Worm (Caenorhabditis elegans) whole organism, L1 larva: ENCODE data around the gene T11G6.3.

Source experiments
- C04F5.9 ChIP-seq: sonication (generic microtip); optimal IDR thresholded peaks from 2 replicates; lab custom pipeline; 2016; ENCODE audit warnings: missing genetic modification characterization, missing compliant biosample characterization
- C34B4.2 ChIP-seq: sonication (generic microtip); optimal IDR thresholded peaks from 2 replicates; lab custom pipeline; 2017; ENCODE audit warnings: mild to moderate bottlenecking, missing genetic modification characterization, missing compliant biosample characterization
- Y116A8C.19 ChIP-seq: sonication (generic microtip); optimal IDR thresholded peaks from 2 replicates; lab custom pipeline; 2016; ENCODE audit warnings: missing compliant biosample characterization, missing genetic modification characterization, borderline replicate concordance
- aha-1 ChIP-seq: fragments of 150-350 bp; optimal IDR thresholded peaks from 2 replicates; lab custom pipeline; 2014; ENCODE audit warnings: missing biosample characterization, missing genetic modification characterization
- aly-2 ChIP-seq: fragments of 150-350 bp; optimal IDR thresholded peaks from 2 replicates; lab custom pipeline; 2014; ENCODE audit warnings: missing biosample characterization, missing genetic modification characterization
- ama-1 ChIP-seq: fragments of 150-350 bp; optimal IDR thresholded peaks from 2 replicates; lab custom pipeline; 2014
- blmp-1 ChIP-seq: fragments of 150-350 bp; optimal IDR thresholded peaks from 2 replicates; lab custom pipeline; 2014; ENCODE audit warnings: missing biosample characterization, missing genetic modification characterization
- ceh-63 ChIP-seq: fragments of 200-800 bp; sonication (Bioruptor generic); optimal IDR thresholded peaks from 2 replicates; lab custom pipeline; 2018; ENCODE audit warnings: mild to moderate bottlenecking, missing genetic modification characterization, missing compliant biosample characterization
- ceh-8 ChIP-seq: fragments of 200-800 bp; sonication (Bioruptor generic); optimal IDR thresholded peaks from 2 replicates; lab custom pipeline; 2018; ENCODE audit warnings: mild to moderate bottlenecking, missing genetic modification characterization, moderate library complexity, missing compliant biosample characterization
- ceh-82 ChIP-seq, 3 experiments: fragments of 150-350 bp in 1 of 3; sonication (generic microtip) in 2 of 3; optimal IDR thresholded peaks; 2 replicates each; lab custom pipeline; 2014 to 2017; ENCODE audit warnings: missing biosample characterization in 3 of 3, missing genetic modification characterization in 3 of 3
- ceh-88 ChIP-seq: fragments of 200-800 bp; sonication (Bioruptor generic); IDR thresholded peaks from 2 replicates; pipeline ENCODE4 v1.3.6; 2022; ENCODE audit warnings: missing genetic modification characterization, missing compliant biosample characterization
- dpl-1 ChIP-seq, 3 experiments: fragments of 150-350 bp in 2 of 3; sonication (generic microtip) in 1 of 3; optimal IDR thresholded peaks; 2 replicates each; lab custom pipeline; 2014 to 2017; ENCODE audit warnings: missing biosample characterization in 3 of 3, missing genetic modification characterization in 3 of 3, missing genetic modification reagents in 3 of 3
- efl-1 ChIP-seq, 4 experiments: fragments of 150-350 bp; optimal IDR thresholded peaks in 3 of 4; peaks in 1 of 4; 1 replicate in 1 of 4; 2 replicates in 3 of 4; lab custom pipeline; 2014; ENCODE audit warnings: missing biosample characterization in 2 of 4, missing genetic modification characterization in 2 of 4, missing genetic modification reagents in 2 of 4
- efl-3 ChIP-seq: fragments of 200-800 bp; sonication (Bioruptor generic); optimal IDR thresholded peaks from 2 replicates; lab custom pipeline; 2018; ENCODE audit warnings: mild to moderate bottlenecking, missing genetic modification characterization, missing compliant biosample characterization
- egl-27 ChIP-seq, 2 experiments: fragments of 150-350 bp in 1 of 2; sonication (generic microtip); optimal IDR thresholded peaks; 3 replicates each; lab custom pipeline; 2017 to 2018; ENCODE audit warnings: missing biosample characterization in 2 of 2, missing genetic modification characterization in 2 of 2, missing genetic modification reagents in 2 of 2
- elt-2 ChIP-seq: sonication (generic microtip); optimal IDR thresholded peaks from 2 replicates; lab custom pipeline; 2016; ENCODE audit warnings: missing genetic modification characterization, mild to moderate bottlenecking, inconsistent platforms, missing compliant biosample characterization, missing genetic modification reagents
- ets-5 ChIP-seq: fragments of 200-800 bp; sonication (Bioruptor generic); IDR thresholded peaks from 2 replicates; pipeline ENCODE4 v1.3.6; 2022; ENCODE audit warnings: missing genetic modification characterization, missing compliant biosample characterization
- fkh-10 ChIP-seq: sonication (generic microtip); optimal IDR thresholded peaks from 2 replicates; lab custom pipeline; 2017; ENCODE audit warnings: missing biosample characterization, missing genetic modification reagents, missing genetic modification characterization
- fkh-4 ChIP-seq: sonication (generic microtip); optimal IDR thresholded peaks from 2 replicates; lab custom pipeline; 2016; ENCODE audit warnings: missing compliant biosample characterization, missing genetic modification characterization, borderline replicate concordance
- fos-1 ChIP-seq: fragments of 150-350 bp; optimal IDR thresholded peaks from 2 replicates; lab custom pipeline; 2014; ENCODE audit warnings: missing biosample characterization, missing genetic modification characterization
- hlh-4 ChIP-seq: sonication (generic microtip); optimal IDR thresholded peaks from 2 replicates; lab custom pipeline; 2016; ENCODE audit warnings: mild to moderate bottlenecking, missing genetic modification characterization, missing compliant biosample characterization
- hpl-2 ChIP-seq: fragments of 150-350 bp; optimal IDR thresholded peaks from 2 replicates; lab custom pipeline; 2014; ENCODE audit warnings: missing biosample characterization, missing genetic modification reagents, missing genetic modification characterization
- isw-1 ChIP-seq: fragments of 200-800 bp; sonication (Bioruptor generic); IDR thresholded peaks from 2 replicates; pipeline ENCODE4 v1.3.6; 2022; ENCODE audit warnings: missing genetic modification characterization, missing compliant biosample characterization
- lin-13 ChIP-seq: fragments of 150-350 bp; optimal IDR thresholded peaks from 2 replicates; lab custom pipeline; 2014; ENCODE audit warnings: missing biosample characterization, missing genetic modification reagents, missing genetic modification characterization
- lin-14 ChIP-seq: fragments of 200-800 bp; sonication (Bioruptor generic); optimal IDR thresholded peaks from 2 replicates; lab custom pipeline; 2018; ENCODE audit warnings: mild to moderate bottlenecking, missing genetic modification characterization, moderate library complexity, missing compliant biosample characterization
- lin-15B ChIP-seq: fragments of 150-350 bp; sonication (generic microtip); optimal IDR thresholded peaks from 3 replicates; lab custom pipeline; 2014; ENCODE audit warnings: missing biosample characterization, missing genetic modification characterization
- lin-35 ChIP-seq, 2 experiments: fragments of 150-350 bp; optimal IDR thresholded peaks; 2 replicates each; lab custom pipeline; 2014; ENCODE audit warnings: missing biosample characterization in 2 of 2, missing genetic modification characterization in 2 of 2, missing genetic modification reagents in 2 of 2
- lir-3 ChIP-seq: sonication (generic microtip); optimal IDR thresholded peaks from 2 replicates; lab custom pipeline; 2016; ENCODE audit warnings: mild to moderate bottlenecking, missing genetic modification characterization, moderate library complexity, missing compliant biosample characterization; ENCODE audit not compliant: poor library complexity
- lsy-2 ChIP-seq, 2 experiments: fragments of 150-350 bp; optimal IDR thresholded peaks; 2 replicates each; lab custom pipeline; 2014; ENCODE audit warnings: missing biosample characterization in 2 of 2, missing genetic modification characterization in 2 of 2
- mab-9 ChIP-seq: fragments of 200-800 bp; sonication (Bioruptor generic); IDR thresholded peaks from 2 replicates; pipeline ENCODE4 v1.3.6; 2022; ENCODE audit warnings: missing genetic modification reagents, missing genetic modification characterization, missing compliant biosample characterization
- nhr-19 ChIP-seq: fragments of 200-800 bp; sonication (Bioruptor generic); conservative IDR thresholded peaks from 2 replicates; pipeline ENCODE4 v1.3.6; 2022; ENCODE audit warnings: missing genetic modification characterization, missing compliant biosample characterization
- nhr-20 ChIP-seq: sonication (generic microtip); optimal IDR thresholded peaks from 2 replicates; lab custom pipeline; 2016; ENCODE audit warnings: mild to moderate bottlenecking, missing genetic modification characterization, missing compliant biosample characterization
- nhr-47 ChIP-seq: sonication (generic microtip); optimal IDR thresholded peaks from 2 replicates; lab custom pipeline; 2016; ENCODE audit warnings: mild to moderate bottlenecking, missing genetic modification characterization, moderate library complexity, missing compliant biosample characterization
- nhr-77 ChIP-seq: fragments of 150-350 bp; optimal IDR thresholded peaks from 2 replicates; lab custom pipeline; 2014; ENCODE audit warnings: missing biosample characterization, missing genetic modification characterization
- nhr-84 ChIP-seq: sonication (generic microtip); optimal IDR thresholded peaks from 2 replicates; lab custom pipeline; 2017; ENCODE audit warnings: missing biosample characterization, missing genetic modification characterization
- nhr-85 ChIP-seq: sonication (generic microtip); peaks from one replicate; lab custom pipeline; 2016; ENCODE audit warnings: missing genetic modification characterization, inconsistent platforms, missing compliant biosample characterization
- nhr-90 ChIP-seq: sonication (generic microtip); optimal IDR thresholded peaks from 2 replicates; lab custom pipeline; 2016; ENCODE audit warnings: mild to moderate bottlenecking, missing genetic modification characterization, missing compliant biosample characterization; ENCODE audit not compliant: poor library complexity
- pag-3 ChIP-seq: sonication (generic microtip); optimal IDR thresholded peaks from 2 replicates; lab custom pipeline; 2017; ENCODE audit warnings: missing genetic modification characterization, mild to moderate bottlenecking, missing compliant biosample characterization, antibody characterized with exemption, borderline replicate concordance; ENCODE audit not compliant: insufficient read depth
- pqm-1 ChIP-seq: sonication (generic microtip); optimal IDR thresholded peaks from 3 replicates; lab custom pipeline; 2017; ENCODE audit warnings: missing biosample characterization, missing genetic modification characterization
- rnt-1 ChIP-seq: sonication (generic microtip); optimal IDR thresholded peaks from 2 replicates; lab custom pipeline; 2016; ENCODE audit warnings: mild to moderate bottlenecking, missing genetic modification characterization, moderate library complexity, missing compliant biosample characterization
- snu-23 ChIP-seq: sonication (generic microtip); optimal IDR thresholded peaks from 2 replicates; lab custom pipeline; 2016; ENCODE audit warnings: missing genetic modification characterization, missing compliant biosample characterization
- sptf-1 ChIP-seq: fragments of 150-350 bp; optimal IDR thresholded peaks from 2 replicates; lab custom pipeline; 2014; ENCODE audit warnings: missing biosample characterization, missing genetic modification characterization
- tlp-1 ChIP-seq: fragments of 150-350 bp; optimal IDR thresholded peaks from 2 replicates; lab custom pipeline; 2014; ENCODE audit warnings: missing biosample characterization, missing genetic modification characterization
- unc-130 ChIP-seq: fragments of 150-350 bp; optimal IDR thresholded peaks from 2 replicates; lab custom pipeline; 2017; ENCODE audit warnings: missing biosample characterization, missing genetic modification characterization, inconsistent platforms
- unc-86 ChIP-seq: sonication (generic microtip); optimal IDR thresholded peaks from 2 replicates; lab custom pipeline; 2016; ENCODE audit warnings: missing genetic modification characterization, missing compliant biosample characterization
- unc-98 ChIP-seq: fragments of 200-800 bp; sonication (Bioruptor generic); IDR thresholded peaks from 2 replicates; pipeline ENCODE4 v1.3.6; 2022; ENCODE audit warnings: missing genetic modification characterization, missing compliant biosample characterization
- vab-15 ChIP-seq: sonication (generic microtip); optimal IDR thresholded peaks from 2 replicates; lab custom pipeline; 2017; ENCODE audit warnings: missing genotype, mild to moderate bottlenecking, missing genetic modification characterization, missing compliant biosample characterization
- xbp-1 ChIP-seq: sonication (generic microtip); optimal IDR thresholded peaks from 2 replicates; lab custom pipeline; 2016; ENCODE audit warnings: missing genetic modification characterization, missing compliant biosample characterization
- zag-1 ChIP-seq: fragments of 150-350 bp; optimal IDR thresholded peaks from 2 replicates; lab custom pipeline; 2014; ENCODE audit warnings: missing biosample characterization, missing genetic modification characterization
- ztf-4 ChIP-seq: fragments of 150-350 bp; optimal IDR thresholded peaks from 2 replicates; lab custom pipeline; 2014; ENCODE audit warnings: missing biosample characterization, missing genetic modification characterization

The T11G6.3 gene

ce11 chrIV:10854042-10854441 lies 995 bp downstream of the T11G6.3 start:
- TF ChIP-seq lin-15B (tag; lab: Kevin White, UChicago) (no peak), efl-1 (optimal IDR thresholded peaks at IDR 0.05; lab: Kevin White, UChicago) (no peak), efl-1 (GFP tag; optimal IDR thresholded peaks at IDR 0.05 in 1 of 2; lab: Kevin White, UChicago) (peak in 1 of 2 experiments; percentile 69)

ce11 chrIV:10852403-10852802 lies 2.6 kb downstream of the T11G6.3 start:
- TF ChIP-seq rnt-1 (tag; lab: Kevin White, UChicago) (no peak), isw-1 (GFP tag; lab: Robert Waterston, UW) (no peak), efl-1 (optimal IDR thresholded peaks at IDR 0.05; lab: Kevin White, UChicago) (peak in 1 of 2 experiments; percentile 12), efl-1 (GFP tag; optimal IDR thresholded peaks at IDR 0.05 in 1 of 2; lab: Kevin White, UChicago) (no peak), ceh-88 (GFP tag; lab: Robert Waterston, UW) (no peak), C04F5.9 (tag; lab: Kevin White, UChicago) (no peak), vab-15 (tag; lab: Kevin White, UChicago) (no peak), aly-2 (tag; lab: Kevin White, UChicago) (no peak), ets-5 (GFP tag; lab: Robert Waterston, UW) (no peak), xbp-1 (no peak), ceh-8 (no peak), lsy-2 (tag; optimal IDR thresholded peaks at IDR 0.05; lab: Kevin White, UChicago) (peak in 1 of 2 experiments; percentile 9), tlp-1 (tag; lab: Kevin White, UChicago) (no peak), lir-3 (no peak), hlh-4 (no peak), Y116A8C.19 (tag; lab: Kevin White, UChicago) (no peak), aha-1 (tag; lab: Kevin White, UChicago) (no peak), ceh-63 (GFP tag; lab: Kevin White, UChicago) (no peak), dpl-1 (GFP tag; optimal IDR thresholded peaks at IDR 0.05; lab: Kevin White, UChicago) (peak in 1 of 3 experiments; percentile 29), fkh-4 (tag; lab: Kevin White, UChicago) (no peak), ztf-4 (no peak), egl-27 (tag; optimal IDR thresholded peaks at IDR 0.05; lab: Kevin White, UChicago) (no peak), sptf-1 (tag; lab: Kevin White, UChicago) (no peak), elt-2 (no peak), snu-23 (GFP tag; lab: Kevin White, UChicago) (peak; percentile 29), nhr-19 (no peak), nhr-85 (peak; percentile 39), hpl-2 (no peak), efl-3 (no peak), ama-1 (lab: Kevin White, UChicago) (no peak), nhr-77 (tag; lab: Kevin White, UChicago) (no peak), lin-14 (GFP tag; lab: Kevin White, UChicago) (peak; percentile 65), zag-1 (tag; lab: Kevin White, UChicago) (no peak), blmp-1 (tag; lab: Kevin White, UChicago) (peak; percentile 95), fkh-10 (GFP tag; lab: Kevin White, UChicago) (no peak), nhr-20 (tag; lab: Kevin White, UChicago) (no peak), unc-86 (tag; lab: Kevin White, UChicago) (no peak), nhr-47 (tag; lab: Kevin White, UChicago) (no peak), lin-15B (tag; lab: Kevin White, UChicago) (no peak), lin-13 (GFP tag; lab: Kevin White, UChicago) (no peak), ceh-82 (tag; optimal IDR thresholded peaks at IDR 0.05; lab: Kevin White, UChicago) (no peak), nhr-84 (tag; lab: Kevin White, UChicago) (no peak), pag-3 (tag; lab: Kevin White, UChicago) (no peak), unc-130 (tag; lab: Kevin White, UChicago) (peak; percentile 4), lin-35 (GFP tag; optimal IDR thresholded peaks at IDR 0.05; lab: Kevin White, UChicago) (no peak), fos-1 (tag; lab: Kevin White, UChicago) (no peak), pqm-1 (tag; lab: Kevin White, UChicago) (no peak), nhr-90 (tag; lab: Kevin White, UChicago) (no peak), C34B4.2 (tag; lab: Kevin White, UChicago) (no peak), mab-9 (no peak), unc-98 (GFP tag; lab: Robert Waterston, UW) (no peak)
